Fruit fly (Drosophila melanogaster): ENCODE data around the gene CG10738.

CG10738 gene

DNA sequence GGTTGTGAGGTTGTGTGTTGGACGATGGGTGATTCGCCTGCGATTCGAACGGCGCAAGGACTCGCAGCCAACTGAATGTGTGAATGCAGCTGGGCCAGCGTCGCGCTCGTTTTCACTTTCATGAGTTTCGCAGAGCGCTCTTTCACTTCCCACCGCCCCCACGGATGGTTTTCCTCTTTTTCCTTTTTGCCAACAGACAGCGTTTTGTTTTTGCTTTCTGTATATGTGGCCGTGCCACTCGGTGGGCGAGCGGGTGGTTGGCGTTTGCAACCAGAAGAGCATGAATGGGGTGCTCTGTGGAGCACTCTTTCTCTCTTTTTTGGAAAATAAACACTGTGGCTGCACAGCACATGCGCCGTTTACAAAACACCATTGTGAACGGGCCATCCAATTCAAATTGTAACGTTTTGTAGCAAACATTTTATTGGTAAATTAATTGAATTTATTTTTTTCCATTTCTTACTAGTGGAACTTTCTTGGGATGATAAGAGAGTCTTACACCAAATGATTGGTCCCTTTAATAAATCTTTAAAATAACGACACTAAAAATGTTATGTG is 15.3 kb upstream of the CG10738 start, which contains the start of gene CG10713 (continued):
- TF ChIP-seq achi (GFP tag; optimal IDR thresholded peaks at IDR 0.05) = no peak
- TF ChIP-seq esn (GFP tag; optimal IDR thresholded peaks at IDR 0.05) = no peak

dm6 chr3L:13437036-13437435 is 13.5 kb upstream of the CG10738 start, which contains the start of gene CG10154:
CG10154 (minus strand) TSS chr3L:13437136.
- TF ChIP-seq esn (GFP tag; optimal IDR thresholded peaks at IDR 0.05) = no peak
- no peak for TF ChIP-seq Met (GFP tag; optimal IDR thresholded peaks at IDR 0.05)
- TF ChIP-seq achi (GFP tag; optimal IDR thresholded peaks at IDR 0.05) = no peak
- no peak for TF ChIP-seq svp (GFP tag)
- TF ChIP-seq CG9139 (GFP tag; optimal IDR thresholded peaks at IDR 0.05) = no peak
- TF ChIP-seq dsx (GFP tag; optimal IDR thresholded peaks at IDR 0.05; ENCODE audit: poor library complexity, severe bottlenecking) = no peak
- TF ChIP-seq Gug (GFP tag; IDR thresholded peaks at IDR 0.05) = no peak
- no peak for TF ChIP-seq net (GFP tag; optimal IDR thresholded peaks at IDR 0.05)
- TF ChIP-seq fd59A (GFP tag; optimal IDR thresholded peaks at IDR 0.05) = no peak
- TF ChIP-seq cyc (GFP tag; optimal IDR thresholded peaks at IDR 0.05) = no peak
- TF ChIP-seq CG6854 (GFP tag; optimal IDR thresholded peaks at IDR 0.05) = no peak
- TF ChIP-seq CG3032 (tag; optimal IDR thresholded peaks at IDR 0.05) = no peak
- TF ChIP-seq Sox14 (GFP tag; optimal IDR thresholded peaks at IDR 0.05) = no peak
- no peak for TF ChIP-seq Hr4 (GFP tag; optimal IDR thresholded peaks at IDR 0.05)
- TF ChIP-seq CG6276 (GFP tag; optimal IDR thresholded peaks at IDR 0.05) = no peak
- TF ChIP-seq pdm3 (GFP tag; optimal IDR thresholded peaks at IDR 0.05) = no peak
- TF ChIP-seq Eip78C (GFP tag) = no peak

dm6 chr3L:13437654-13438053 is 12.9 kb upstream of the CG10738 start, which contains the start of gene CG10725:
CG10725 (plus strand) TSS chr3L:13437954.
- TF ChIP-seq spab (GFP tag; optimal IDR thresholded peaks at IDR 0.05) = no peak
- no peak for TF ChIP-seq Smox (GFP tag; optimal IDR thresholded peaks at IDR 0.05)
- TF ChIP-seq dsx (GFP tag; optimal IDR thresholded peaks at IDR 0.05; ENCODE audit: poor library complexity, severe bottlenecking) = no peak
- no peak for TF ChIP-seq salr (GFP tag; optimal IDR thresholded peaks at IDR 0.05)
- no peak for TF ChIP-seq CG8319 (GFP tag; optimal IDR thresholded peaks at IDR 0.05)

dm6 chr3L:13440370-13440960 is 10.1 kb upstream of the CG10738 start, which contains the start of the genes CG10140 and CG14109:
CG10140 (minus strand) TSS chr3L:13440470.
CG14109 (plus strand) TSS chr3L:13440910.
- no peak for TF ChIP-seq Hr39 (GFP tag; optimal IDR thresholded peaks at IDR 0.05)
- no peak for TF ChIP-seq CG6854 (GFP tag; optimal IDR thresholded peaks at IDR 0.05)
- no peak for TF ChIP-seq Lpt (GFP tag; optimal IDR thresholded peaks at IDR 0.05)
- no peak for TF ChIP-seq CG15336 (GFP tag; IDR thresholded peaks at IDR 0.05)
- TF ChIP-seq esn (GFP tag; optimal IDR thresholded peaks at IDR 0.05) = no peak
- TF ChIP-seq CG3032 (tag; optimal IDR thresholded peaks at IDR 0.05) = no peak
- no peak for TF ChIP-seq fd85E (GFP tag; optimal IDR thresholded peaks at IDR 0.05)
- no peak for TF ChIP-seq OdsH (GFP tag; optimal IDR thresholded peaks at IDR 0.05)

- TF ChIP-seq OdsH (GFP tag; optimal IDR thresholded peaks at IDR 0.05) = peak; percentile 71
- no peak for TF ChIP-seq CG31627 (GFP tag; optimal IDR thresholded peaks at IDR 0.05)
- TF ChIP-seq CG10669 (GFP tag; optimal IDR thresholded peaks at IDR 0.05) = peak; percentile 81
- TF ChIP-seq CG6808 (GFP tag; optimal IDR thresholded peaks at IDR 0.05) = peak; percentile 87
- TF ChIP-seq CG6854 (GFP tag; optimal IDR thresholded peaks at IDR 0.05) = peak; percentile 80
- peak; percentile 88 for TF ChIP-seq net (GFP tag; optimal IDR thresholded peaks at IDR 0.05)
- peak; percentile 59 for TF ChIP-seq CG11762 (GFP tag; optimal IDR thresholded peaks at IDR 0.05; ENCODE audit: insufficient read depth)
- peak; percentile 79 for TF ChIP-seq Gug (GFP tag; IDR thresholded peaks at IDR 0.05)
- no peak for TF ChIP-seq CG8319 (GFP tag; optimal IDR thresholded peaks at IDR 0.05)
- peak; percentile 12 for TF ChIP-seq Smox (GFP tag; optimal IDR thresholded peaks at IDR 0.05)
- no peak for TF ChIP-seq fd85E (GFP tag; optimal IDR thresholded peaks at IDR 0.05)
- peak; percentile 11 for TF ChIP-seq cyc (GFP tag; optimal IDR thresholded peaks at IDR 0.05)
- peak; percentile 96 for TF ChIP-seq CG8119 (GFP tag; IDR thresholded peaks at IDR 0.05)
- TF ChIP-seq CG16779 (tag; optimal IDR thresholded peaks at IDR 0.05) = peak; percentile 92
- TF ChIP-seq CG6163 (GFP tag; IDR thresholded peaks at IDR 0.05) = peak; percentile 97
- no peak for TF ChIP-seq Hr39 (GFP tag; optimal IDR thresholded peaks at IDR 0.05)
- TF ChIP-seq Eip93F (GFP tag; optimal IDR thresholded peaks at IDR 0.05) = peak; percentile 31
- TF ChIP-seq CG4318 (GFP tag; optimal IDR thresholded peaks at IDR 0.05) = no peak
- TF ChIP-seq Hr38 (GFP tag; optimal IDR thresholded peaks at IDR 0.05) = no peak
- peak; percentile 74 for TF ChIP-seq Hr4 (GFP tag; optimal IDR thresholded peaks at IDR 0.05)
- TF ChIP-seq fkh (GFP tag; optimal IDR thresholded peaks at IDR 0.05) = no peak
- TF ChIP-seq dac (GFP tag; optimal IDR thresholded peaks at IDR 0.05) = peak; percentile 94
- peak; percentile 23; the same call in 1 of the 2 replicates for TF ChIP-seq CG11294 (GFP tag; IDR thresholded peaks at IDR 0.05)
- TF ChIP-seq ss (GFP tag; optimal IDR thresholded peaks at IDR 0.05) = peak; percentile 92 to 93
- peak; percentile 91 for TF ChIP-seq CG15336 (GFP tag; IDR thresholded peaks at IDR 0.05)
These were observed 8.2 kb upstream of the CG10738 start, which contains the start of gene cmb for dm6 chr3L:13442400-13442799. cmb (plus strand) TSS chr3L:13442594.
